Worm (Caenorhabditis elegans) whole organism, young adult: ENCODE results near the gene ubc-26.

Source experiments
- B0035.1 ChIP-seq: sonication (generic microtip); optimal IDR thresholded peaks from 2 replicates; lab custom pipeline; 2016; ENCODE audit warnings: missing genetic modification characterization, mild to moderate bottlenecking, missing compliant biosample characterization, missing genotype, missing genetic modification reagents
- B0261.1 ChIP-seq: sonication (generic microtip); optimal IDR thresholded peaks from 2 replicates; lab custom pipeline; 2016; ENCODE audit warnings: mild to moderate bottlenecking, missing genetic modification characterization, moderate library complexity, missing compliant biosample characterization
- B0336.3 ChIP-seq: fragments of 200-800 bp; sonication (Bioruptor generic); IDR thresholded peaks from 2 replicates; pipeline ENCODE4 v1.3.6; 2022; ENCODE audit warnings: missing genetic modification characterization, missing compliant biosample characterization
- D2030.7 ChIP-seq: fragments of 200-800 bp; sonication (Bioruptor generic); IDR thresholded peaks from 2 replicates; pipeline ENCODE4 v1.3.6; 2022; ENCODE audit warnings: missing genetic modification reagents, missing genetic modification characterization, missing compliant biosample characterization
- F23B12.7 ChIP-seq: sonication (generic microtip); optimal IDR thresholded peaks from 2 replicates; lab custom pipeline; 2017; ENCODE audit warnings: missing genetic modification characterization, mild to moderate bottlenecking, missing compliant biosample characterization, antibody characterized with exemption, moderate library complexity; ENCODE audit not compliant: insufficient read depth
- F33H1.4 ChIP-seq: fragments of 200-800 bp; sonication (Bioruptor generic); IDR thresholded peaks from 2 replicates; pipeline ENCODE4 v1.3.6; 2022; ENCODE audit warnings: missing genetic modification reagents, missing genetic modification characterization, missing compliant biosample characterization
- F52B5.7 ChIP-seq: sonication (generic microtip); optimal IDR thresholded peaks from 2 replicates; lab custom pipeline; 2016; ENCODE audit warnings: mild to moderate bottlenecking, missing genetic modification characterization, missing compliant biosample characterization
- F57C9.4 ChIP-seq: sonication (generic microtip); optimal IDR thresholded peaks from 2 replicates; lab custom pipeline; 2017; ENCODE audit warnings: mild to moderate bottlenecking, missing genetic modification characterization, missing compliant biosample characterization
- T07F8.4 ChIP-seq: sonication (generic microtip); optimal IDR thresholded peaks from 2 replicates; lab custom pipeline; 2016; ENCODE audit warnings: mild to moderate bottlenecking, missing genetic modification characterization, moderate library complexity, missing compliant biosample characterization
- T26A5.8 ChIP-seq: sonication (generic microtip); optimal IDR thresholded peaks from 2 replicates; lab custom pipeline; 2016; ENCODE audit warnings: missing genetic modification characterization, missing compliant biosample characterization
- Y56A3A.18 ChIP-seq: fragments of 200-800 bp; sonication (Bioruptor generic); IDR thresholded peaks from 2 replicates; pipeline ENCODE4 v1.3.6; 2022; ENCODE audit warnings: missing genetic modification reagents, missing genetic modification characterization, missing compliant biosample characterization
- Y79H2A.3 ChIP-seq: fragments of 200-800 bp; sonication (Bioruptor generic); conservative IDR thresholded peaks from 2 replicates; pipeline ENCODE4 v1.3.6; 2022; ENCODE audit warnings: missing genetic modification reagents, missing genetic modification characterization, missing compliant biosample characterization
- ZK185.1 ChIP-seq: sonication (generic microtip); optimal IDR thresholded peaks from 2 replicates; lab custom pipeline; 2016; ENCODE audit warnings: mild to moderate bottlenecking, missing genetic modification characterization, missing compliant biosample characterization; ENCODE audit not compliant: poor library complexity, severe bottlenecking
- cebp-1 ChIP-seq, 2 experiments: fragments of 200-800 bp in 1 of 2; sonication (Bioruptor generic) in 1 of 2; sonication (generic microtip) in 1 of 2; IDR thresholded peaks in 1 of 2; optimal IDR thresholded peaks in 1 of 2; 2 replicates each; pipeline versions ENCODE4 v1.3.6 to Lab custom; 2017 to 2022; ENCODE audit warnings: missing compliant biosample characterization in 2 of 2, missing genetic modification characterization in 2 of 2, mild to moderate bottlenecking in 1 of 2, missing genetic modification reagents in 1 of 2, moderate library complexity in 1 of 2
- ceh-100 ChIP-seq: fragments of 200-800 bp; sonication (Bioruptor generic); IDR thresholded peaks from 2 replicates; pipeline ENCODE4 v1.3.6; 2022; ENCODE audit warnings: missing genetic modification reagents, missing genetic modification characterization, missing compliant biosample characterization
- ceh-27 ChIP-seq: fragments of 200-800 bp; sonication (Bioruptor generic); optimal IDR thresholded peaks from 2 replicates; lab custom pipeline; 2018; ENCODE audit warnings: mild to moderate bottlenecking, missing genetic modification characterization, moderate library complexity, missing compliant biosample characterization
- ceh-91 ChIP-seq: fragments of 200-800 bp; sonication (Bioruptor generic); IDR thresholded peaks from 2 replicates; pipeline ENCODE4 v1.3.6; 2022; ENCODE audit warnings: missing genetic modification reagents, missing genetic modification characterization, missing compliant biosample characterization
- chd-7 ChIP-seq: sonication (generic microtip); optimal IDR thresholded peaks from 2 replicates; lab custom pipeline; 2016; ENCODE audit warnings: mild to moderate bottlenecking, missing genetic modification characterization, moderate library complexity, missing compliant biosample characterization
- dox-1 ChIP-seq: fragments of 200-800 bp; sonication (Bioruptor generic); IDR thresholded peaks from 2 replicates; pipeline ENCODE4 v1.3.6; 2022; ENCODE audit warnings: missing genetic modification reagents, missing genetic modification characterization, missing compliant biosample characterization
- egl-44 ChIP-seq: fragments of 200-800 bp; sonication (Bioruptor generic); IDR thresholded peaks from 2 replicates; pipeline ENCODE4 v1.3.6; 2022; ENCODE audit warnings: missing genetic modification reagents, missing genetic modification characterization, missing compliant biosample characterization
- egrh-3 ChIP-seq: fragments of 200-800 bp; sonication (Bioruptor generic); IDR thresholded peaks from 2 replicates; pipeline ENCODE4 v1.3.6; 2022; ENCODE audit warnings: missing genetic modification reagents, missing genetic modification characterization, missing compliant biosample characterization
- gei-17 ChIP-seq: fragments of 200-800 bp; sonication (Bioruptor generic); optimal IDR thresholded peaks from 2 replicates; lab custom pipeline; 2018; ENCODE audit warnings: mild to moderate bottlenecking, missing genetic modification characterization, missing compliant biosample characterization
- him-1 ChIP-seq: sonication (generic microtip); optimal IDR thresholded peaks from 2 replicates; lab custom pipeline; 2016; ENCODE audit warnings: missing genotype, missing genetic modification reagents, missing genetic modification characterization, missing compliant biosample characterization
- lag-1 ChIP-seq: fragments of 200-800 bp; sonication (Bioruptor generic); IDR thresholded peaks from 2 replicates; pipeline ENCODE4 v1.3.6; 2022; ENCODE audit warnings: missing genetic modification reagents, missing genetic modification characterization, missing compliant biosample characterization
- let-607 ChIP-seq, 2 experiments: fragments of 200-800 bp in 1 of 2; sonication (Bioruptor generic) in 1 of 2; sonication (generic microtip) in 1 of 2; optimal IDR thresholded peaks; 2 replicates each; lab custom pipeline; 2016 to 2018; ENCODE audit warnings: mild to moderate bottlenecking in 2 of 2, missing compliant biosample characterization in 2 of 2, missing genetic modification characterization in 2 of 2, moderate library complexity in 2 of 2, missing genotype in 1 of 2
- lin-26 ChIP-seq: fragments of 200-800 bp; sonication (Bioruptor generic); IDR thresholded peaks from 2 replicates; pipeline ENCODE4 v1.3.6; 2022; ENCODE audit warnings: missing genetic modification reagents, missing genetic modification characterization, missing compliant biosample characterization
- madf-6 ChIP-seq: fragments of 200-800 bp; sonication (Bioruptor generic); IDR thresholded peaks from 2 replicates; pipeline ENCODE4 v1.3.6; 2022; ENCODE audit warnings: missing genetic modification reagents, missing genetic modification characterization, missing compliant biosample characterization
- mcd-1 ChIP-seq: fragments of 200-800 bp; sonication (Bioruptor generic); IDR thresholded peaks from 2 replicates; pipeline ENCODE4 v1.3.6; 2022; ENCODE audit warnings: missing genetic modification reagents, missing genetic modification characterization, missing compliant biosample characterization
- nfya-2 ChIP-seq: fragments of 200-800 bp; sonication (Bioruptor generic); IDR thresholded peaks from 2 replicates; pipeline ENCODE4 v1.3.6; 2022; ENCODE audit warnings: missing genetic modification reagents, missing genetic modification characterization, missing compliant biosample characterization
- nhr-120 ChIP-seq: fragments of 200-800 bp; sonication (Bioruptor generic); IDR thresholded peaks from 2 replicates; pipeline ENCODE4 v1.3.6; 2022; ENCODE audit warnings: missing genetic modification characterization, missing compliant biosample characterization
- nhr-27 ChIP-seq: fragments of 200-800 bp; sonication (Bioruptor generic); optimal IDR thresholded peaks from 2 replicates; lab custom pipeline; 2018; ENCODE audit warnings: mild to moderate bottlenecking, missing genetic modification characterization, moderate library complexity, missing compliant biosample characterization
- nhr-90 ChIP-seq: sonication (generic microtip); optimal IDR thresholded peaks from 2 replicates; lab custom pipeline; 2016; ENCODE audit warnings: missing genotype, mild to moderate bottlenecking, missing genetic modification characterization, missing compliant biosample characterization
- pbrm-1 ChIP-seq: fragments of 200-800 bp; sonication (Bioruptor generic); IDR thresholded peaks from 2 replicates; pipeline ENCODE4 v1.3.6; 2022; ENCODE audit warnings: missing genetic modification reagents, missing genetic modification characterization, missing compliant biosample characterization
- rcor-1 ChIP-seq: fragments of 200-800 bp; sonication (Bioruptor generic); IDR thresholded peaks from 2 replicates; pipeline ENCODE4 v1.3.6; 2022; ENCODE audit warnings: missing genetic modification reagents, missing genetic modification characterization, missing compliant biosample characterization
- rec-8 ChIP-seq, 2 experiments: sonication (generic microtip); optimal IDR thresholded peaks; 2 replicates each; lab custom pipeline; 2016; ENCODE audit warnings: mild to moderate bottlenecking in 2 of 2, missing genetic modification characterization in 2 of 2, missing genetic modification reagents in 2 of 2, missing genotype in 2 of 2, missing biosample characterization in 1 of 2, missing compliant biosample characterization in 1 of 2, moderate library complexity in 1 of 2
- rpc-1 ChIP-seq, 2 experiments: fragments of 150-350 bp in 1 of 2; sonication (generic microtip) in 1 of 2; optimal IDR thresholded peaks; 2 replicates each; lab custom pipeline; 2014 to 2018; ENCODE audit warnings: missing biosample characterization in 1 of 2, missing genetic modification characterization in 1 of 2, missing genetic modification reagents in 1 of 2, missing genotype in 1 of 2
- sdz-38 ChIP-seq: sonication (generic microtip); optimal IDR thresholded peaks from 2 replicates; lab custom pipeline; 2016; ENCODE audit warnings: missing genotype, missing genetic modification characterization, missing compliant biosample characterization
- snpc-3.4 ChIP-seq: sonication (generic microtip); optimal IDR thresholded peaks from 2 replicates; lab custom pipeline; 2017; ENCODE audit warnings: missing genetic modification characterization, mild to moderate bottlenecking, missing compliant biosample characterization, antibody characterized with exemption, moderate library complexity, missing genotype, missing genetic modification reagents
- tbx-9 ChIP-seq: sonication (generic microtip); optimal IDR thresholded peaks from 2 replicates; lab custom pipeline; 2016; ENCODE audit warnings: borderline replicate concordance, missing genetic modification characterization, inconsistent platforms, missing compliant biosample characterization
- tlf-1 ChIP-seq: fragments of 200-800 bp; sonication (Bioruptor generic); optimal IDR thresholded peaks from 2 replicates; lab custom pipeline; 2018; ENCODE audit warnings: mild to moderate bottlenecking, missing genetic modification characterization, missing compliant biosample characterization
- xnd-1 ChIP-seq: sonication (generic microtip); optimal IDR thresholded peaks from 2 replicates; lab custom pipeline; 2016; ENCODE audit warnings: missing genotype, missing genetic modification reagents, missing genetic modification characterization, missing compliant biosample characterization
- zfh-2 ChIP-seq: fragments of 200-800 bp; sonication (Bioruptor generic); conservative IDR thresholded peaks from 2 replicates; pipeline ENCODE4 v1.3.6; 2022; ENCODE audit warnings: missing genetic modification reagents, missing genetic modification characterization, missing compliant biosample characterization
- ztf-18 ChIP-seq: sonication (generic microtip); optimal IDR thresholded peaks from 2 replicates; lab custom pipeline; 2016; ENCODE audit warnings: missing genotype, mild to moderate bottlenecking, missing genetic modification characterization, missing compliant biosample characterization
- ztf-25 ChIP-seq: fragments of 200-800 bp; sonication (Bioruptor generic); IDR thresholded peaks from 2 replicates; pipeline ENCODE4 v1.3.6; 2022; ENCODE audit warnings: missing genetic modification reagents, missing genetic modification characterization, missing compliant biosample characterization
- ztf-28 ChIP-seq: fragments of 200-800 bp; sonication (Bioruptor generic); IDR thresholded peaks from 2 replicates; pipeline ENCODE4 v1.3.6; 2022; ENCODE audit warnings: missing genetic modification reagents, missing genetic modification characterization, missing compliant biosample characterization

The ubc-26 gene

DNA sequence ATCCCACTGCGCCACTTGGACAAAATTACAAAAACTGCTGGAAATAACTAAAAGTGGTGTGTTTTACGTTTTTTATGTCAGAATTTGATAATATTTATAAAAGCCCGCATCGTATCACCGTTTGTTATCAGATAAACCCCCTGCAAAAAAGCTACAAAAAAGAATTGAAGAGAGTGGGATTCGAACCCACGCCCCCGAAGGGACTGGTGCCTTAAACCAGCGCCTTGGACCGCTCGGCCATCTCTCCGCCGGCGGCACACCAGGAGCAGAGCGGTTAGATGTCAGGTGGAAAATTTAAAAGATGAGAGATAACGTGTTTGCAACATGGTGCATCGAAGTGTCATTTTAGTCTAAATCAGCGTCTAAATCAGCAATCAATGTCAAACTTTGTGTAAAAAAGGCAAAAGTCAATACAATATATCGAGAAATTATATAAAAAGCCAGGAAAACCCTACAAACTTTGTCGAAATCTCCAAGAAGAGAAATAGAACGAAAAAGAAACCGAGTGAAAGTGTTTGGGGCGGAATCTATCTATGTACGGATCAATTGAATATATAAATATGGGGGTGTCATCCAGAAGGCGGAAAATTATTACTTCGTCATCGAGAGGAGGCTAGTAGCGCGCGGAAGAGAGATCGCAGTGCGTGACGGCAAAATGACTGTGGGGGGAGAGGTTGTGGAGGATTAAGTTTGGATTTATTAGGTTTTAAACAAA, 38.6 kb downstream of the ubc-26 start (continued):
- peak; percentile 61 for TF ChIP-seq zfh-2
- peak; percentile 59; the same call in 1 of the 2 replicates for TF ChIP-seq madf-6 (GFP tag; lab: Robert Waterston, UW)
- TF ChIP-seq ztf-18 (tag; lab: Kevin White, UChicago) = peak; percentile 33
- peak; percentile 83; the same call in 1 of the 2 replicates for TF ChIP-seq egl-44 (GFP tag; lab: Robert Waterston, UW)
- no peak for TF ChIP-seq ceh-27
- no peak for TF ChIP-seq ceh-100
- no peak for TF ChIP-seq nfya-2 (GFP tag; lab: Robert Waterston, UW)
- no peak for TF ChIP-seq gei-17 (GFP tag; lab: Kevin White, UChicago)
- peak; percentile 46; the same call in 1 of the 2 replicates for TF ChIP-seq ztf-25
- TF ChIP-seq mcd-1 (GFP tag; lab: Robert Waterston, UW) = peak; percentile 57
- TF ChIP-seq Y56A3A.18 (GFP tag; lab: Robert Waterston, UW) = 0 out of 2 replicates have a peak, but pooled peaks have one; percentile 50
- 0 out of 2 replicates have a peak, but pooled peaks have one; percentile 39 for TF ChIP-seq ceh-91 (GFP tag; lab: Robert Waterston, UW)
- no peak for TF ChIP-seq nhr-120 (GFP tag; lab: Robert Waterston, UW)
- no peak for TF ChIP-seq rec-8 (tag; optimal IDR thresholded peaks at IDR 0.05; lab: Kevin White, UChicago)
- TF ChIP-seq cebp-1 (GFP tag; IDR thresholded peaks at IDR 0.05; lab: Robert Waterston, UW) = no peak
- peak; percentile 40 for TF ChIP-seq cebp-1 (tag; optimal IDR thresholded peaks at IDR 0.05; lab: Kevin White, UChicago)
- peak; percentile 83 for TF ChIP-seq B0261.1 (tag; lab: Kevin White, UChicago)
- peak; percentile 78 for TF ChIP-seq D2030.7 (GFP tag; lab: Robert Waterston, UW)
- TF ChIP-seq F33H1.4 (GFP tag; lab: Robert Waterston, UW) = 0 out of 2 replicates have a peak, but pooled peaks have one; percentile 17
- peak; percentile 68 for TF ChIP-seq pbrm-1 (GFP tag; lab: Robert Waterston, UW)
- TF ChIP-seq T07F8.4 = no peak
- no peak for TF ChIP-seq snpc-3.4
- TF ChIP-seq nhr-27 (tag; lab: Kevin White, UChicago) = no peak
- no peak for TF ChIP-seq sdz-38
- no peak for TF ChIP-seq ZK185.1
- TF ChIP-seq let-607 (tag; optimal IDR thresholded peaks at IDR 0.05; lab: Kevin White, UChicago) = peak in 1 of 2 experiments; percentile 11
- peak; percentile 87 for TF ChIP-seq him-1 (tag; lab: Kevin White, UChicago)
- no peak for TF ChIP-seq T26A5.8 (tag; lab: Kevin White, UChicago)
- no peak for TF ChIP-seq ztf-28
- TF ChIP-seq xnd-1 (tag; lab: Kevin White, UChicago) = no peak
- TF ChIP-seq tbx-9 (tag; lab: Kevin White, UChicago) = no peak
- no peak for TF ChIP-seq Y79H2A.3 (GFP tag; lab: Robert Waterston, UW)
- TF ChIP-seq B0336.3 (GFP tag; lab: Robert Waterston, UW) = peak; percentile 56; the same call in 1 of the 2 replicates
- TF ChIP-seq B0035.1 (tag; lab: Kevin White, UChicago) = no peak
- peak; percentile 33 for TF ChIP-seq chd-7 (tag; lab: Kevin White, UChicago)
- peak; percentile 31 for TF ChIP-seq F23B12.7 (tag; lab: Kevin White, UChicago)
- TF ChIP-seq rcor-1 (GFP tag; lab: Robert Waterston, UW) = peak; percentile 39; the same call in 1 of the 2 replicates
- peak; percentile 57 for TF ChIP-seq dox-1
- TF ChIP-seq F57C9.4 = no peak
- TF ChIP-seq nhr-90 (tag; lab: Kevin White, UChicago) = peak; percentile 54
- no peak for TF ChIP-seq tlf-1 (GFP tag; lab: Kevin White, UChicago)
- peak; percentile 42; the same call in 1 of the 2 replicates for TF ChIP-seq lin-26 (GFP tag; lab: Robert Waterston, UW)
- peak; percentile 48 for TF ChIP-seq F52B5.7 (tag; lab: Kevin White, UChicago)
- TF ChIP-seq lag-1 (GFP tag; lab: Robert Waterston, UW) = no peak
- TF ChIP-seq rpc-1 (optimal IDR thresholded peaks at IDR 0.05; lab: Kevin White, UChicago) = peak; percentile 63
- TF ChIP-seq rpc-1 (tag; optimal IDR thresholded peaks at IDR 0.05; lab: Kevin White, UChicago) = peak; percentile 78
- TF ChIP-seq egrh-3 (GFP tag; lab: Robert Waterston, UW) = peak; percentile 77
